Worm (Caenorhabditis elegans) whole organism, L4/young adult: ENCODE results near the gene Y105C5A.1272.

ENCODE experiments used
- W03F9.2 ChIP-seq: fragments of 150-350 bp; optimal IDR thresholded peaks from 2 replicates; lab custom pipeline; 2014; ENCODE audit warnings: missing biosample characterization, missing genetic modification characterization
- dao-5 ChIP-seq: sonication (generic microtip); optimal IDR thresholded peaks from 2 replicates; lab custom pipeline; 2016; ENCODE audit warnings: missing genotype, missing genetic modification characterization, moderate library complexity, missing compliant biosample characterization
- him-1 ChIP-seq: sonication (generic microtip); optimal IDR thresholded peaks from 2 replicates; lab custom pipeline; 2016; ENCODE audit warnings: missing genotype, missing genetic modification reagents, missing genetic modification characterization, missing compliant biosample characterization

ce11 chrIV:15648245-15648644, 1.5 kb downstream of the Y105C5A.1272 start:
- TF ChIP-seq him-1 (tag; lab: Kevin White, UChicago) (no peak), W03F9.2 (tag; lab: Kevin White, UChicago) (no peak), dao-5 (tag; lab: Kevin White, UChicago) (no peak)
